Worm (Caenorhabditis elegans) whole organism, L3 larva: ENCODE measurements around the gene del-1.

ENCODE experiments used
- R02D3.7 ChIP-seq: fragments of 150-350 bp; optimal IDR thresholded peaks from 2 replicates; lab custom pipeline; 2014; ENCODE audit warnings: missing biosample characterization, missing genetic modification characterization
- ZK546.5 ChIP-seq: sonication (generic microtip); optimal IDR thresholded peaks from 2 replicates; lab custom pipeline; 2017; ENCODE audit warnings: missing biosample characterization, missing genetic modification characterization
- aly-2 ChIP-seq: fragments of 150-350 bp; optimal IDR thresholded peaks from 2 replicates; lab custom pipeline; 2014; ENCODE audit warnings: missing biosample characterization, missing genetic modification characterization
- ama-1 ChIP-seq: fragments of 150-350 bp; optimal IDR thresholded peaks from 2 replicates; lab custom pipeline; 2018
- ceh-16 ChIP-seq: sonication (generic microtip); optimal IDR thresholded peaks from 2 replicates; lab custom pipeline; 2017; ENCODE audit warnings: missing biosample characterization, missing genetic modification characterization
- ceh-28 ChIP-seq: fragments of 150-350 bp; optimal IDR thresholded peaks from 2 replicates; lab custom pipeline; 2014; ENCODE audit warnings: missing biosample characterization, missing genetic modification reagents, missing genetic modification characterization
- ceh-82 ChIP-seq: fragments of 150-350 bp; optimal IDR thresholded peaks from 2 replicates; lab custom pipeline; 2014; ENCODE audit warnings: missing biosample characterization, missing genetic modification characterization
- ceh-9 ChIP-seq: sonication (generic microtip); optimal IDR thresholded peaks from 2 replicates; lab custom pipeline; 2018; ENCODE audit warnings: missing biosample characterization, missing genetic modification characterization
- daf-12 ChIP-seq: fragments of 150-350 bp; optimal IDR thresholded peaks from 2 replicates; lab custom pipeline; 2014; ENCODE audit warnings: missing biosample characterization, missing genetic modification reagents, missing genetic modification characterization
- egl-27 ChIP-seq: sonication (generic microtip); optimal IDR thresholded peaks from 4 replicates; lab custom pipeline; 2017; ENCODE audit warnings: missing biosample characterization, missing genetic modification reagents, missing genetic modification characterization
- elt-1 ChIP-seq: fragments of 150-350 bp; optimal IDR thresholded peaks from 2 replicates; lab custom pipeline; 2014; ENCODE audit warnings: missing biosample characterization, missing genetic modification characterization
- elt-2 ChIP-seq: sonication (generic microtip); optimal IDR thresholded peaks from 2 replicates; lab custom pipeline; 2016; ENCODE audit warnings: missing genetic modification reagents, mild to moderate bottlenecking, missing genetic modification characterization, missing compliant biosample characterization
- elt-3 ChIP-seq, 3 experiments: fragments of 150-350 bp in 1 of 3; sonication (generic microtip) in 2 of 3; optimal IDR thresholded peaks; 2 replicates in 2 of 3; 4 replicates in 1 of 3; lab custom pipeline; 2014 to 2017; ENCODE audit warnings: missing biosample characterization in 3 of 3, missing genetic modification characterization in 3 of 3
- eor-1 ChIP-seq, 2 experiments: fragments of 150-350 bp; optimal IDR thresholded peaks; 2 replicates each; lab custom pipeline; 2014 to 2018; ENCODE audit warnings: missing biosample characterization in 2 of 2, missing genetic modification characterization in 2 of 2
- fkh-2 ChIP-seq: fragments of 150-350 bp; optimal IDR thresholded peaks from 2 replicates; lab custom pipeline; 2014; ENCODE audit warnings: missing biosample characterization, missing genetic modification reagents, missing genetic modification characterization
- fos-1 ChIP-seq: fragments of 150-350 bp; optimal IDR thresholded peaks from 2 replicates; lab custom pipeline; 2014; ENCODE audit warnings: missing biosample characterization, missing genetic modification characterization
- hmg-11 ChIP-seq: sonication (generic microtip); optimal IDR thresholded peaks from 2 replicates; lab custom pipeline; 2016; ENCODE audit warnings: missing genetic modification characterization, missing compliant biosample characterization
- lin-39 ChIP-seq: fragments of 150-350 bp; optimal IDR thresholded peaks from 2 replicates; lab custom pipeline; 2018; ENCODE audit warnings: missing biosample characterization, missing genetic modification reagents, missing genetic modification characterization
- lsy-12 ChIP-seq: sonication (generic microtip); optimal IDR thresholded peaks from 2 replicates; lab custom pipeline; 2016; ENCODE audit warnings: mild to moderate bottlenecking, missing genetic modification characterization, missing compliant biosample characterization
- mdl-1 ChIP-seq: fragments of 150-350 bp; optimal IDR thresholded peaks from 2 replicates; lab custom pipeline; 2014; ENCODE audit warnings: missing biosample characterization, missing genetic modification characterization
- mml-1 ChIP-seq: fragments of 150-350 bp; sonication (generic microtip); optimal IDR thresholded peaks from 3 replicates; lab custom pipeline; 2014; ENCODE audit warnings: missing biosample characterization, missing genetic modification characterization
- nfya-1 ChIP-seq: sonication (generic microtip); optimal IDR thresholded peaks from 2 replicates; lab custom pipeline; 2017; ENCODE audit warnings: missing genetic modification characterization, mild to moderate bottlenecking, missing compliant biosample characterization, antibody characterized with exemption, moderate library complexity; ENCODE audit not compliant: insufficient read depth
- nhr-11 ChIP-seq: fragments of 150-350 bp; optimal IDR thresholded peaks from 2 replicates; lab custom pipeline; 2014; ENCODE audit warnings: missing biosample characterization, missing genetic modification characterization
- nhr-12 ChIP-seq: fragments of 150-350 bp; optimal IDR thresholded peaks from 2 replicates; lab custom pipeline; 2014; ENCODE audit warnings: missing biosample characterization, missing genetic modification characterization
- nhr-23 ChIP-seq: fragments of 150-350 bp; optimal IDR thresholded peaks from 2 replicates; lab custom pipeline; 2014; ENCODE audit warnings: missing biosample characterization, missing genetic modification reagents, missing genetic modification characterization
- nhr-237 ChIP-seq: fragments of 150-350 bp; optimal IDR thresholded peaks from 2 replicates; lab custom pipeline; 2014; ENCODE audit warnings: missing biosample characterization, missing genetic modification characterization
- nhr-25 ChIP-seq: sonication (generic microtip); optimal IDR thresholded peaks from 2 replicates; lab custom pipeline; 2017; ENCODE audit warnings: missing biosample characterization, missing genetic modification characterization
- nhr-28 ChIP-seq: fragments of 150-350 bp; optimal IDR thresholded peaks from 2 replicates; lab custom pipeline; 2014; ENCODE audit warnings: missing biosample characterization, missing genetic modification characterization
- nhr-43 ChIP-seq: sonication (generic microtip); optimal IDR thresholded peaks from 2 replicates; lab custom pipeline; 2016; ENCODE audit warnings: mild to moderate bottlenecking, missing genetic modification characterization, missing compliant biosample characterization; ENCODE audit not compliant: poor library complexity, severe bottlenecking
- nhr-67 ChIP-seq: fragments of 150-350 bp; optimal IDR thresholded peaks from 2 replicates; lab custom pipeline; 2014; ENCODE audit warnings: missing biosample characterization, missing genetic modification characterization
- nhr-76 ChIP-seq: fragments of 150-350 bp; sonication (generic microtip); optimal IDR thresholded peaks from 5 replicates; lab custom pipeline; 2014; ENCODE audit warnings: missing biosample characterization, missing genetic modification characterization
- nhr-77 ChIP-seq: fragments of 150-350 bp; optimal IDR thresholded peaks from 2 replicates; lab custom pipeline; 2014; ENCODE audit warnings: missing biosample characterization, missing genetic modification characterization
- pha-4 ChIP-seq: fragments of 150-350 bp; optimal IDR thresholded peaks from 2 replicates; lab custom pipeline; 2014; ENCODE audit warnings: missing biosample characterization, missing genetic modification reagents, missing genetic modification characterization
- pqm-1 ChIP-seq: fragments of 150-350 bp; optimal IDR thresholded peaks from 2 replicates; lab custom pipeline; 2017; ENCODE audit warnings: missing biosample characterization, missing genetic modification characterization, inconsistent platforms
- sea-2 ChIP-seq: fragments of 150-350 bp; sonication (generic microtip); optimal IDR thresholded peaks from 4 replicates; lab custom pipeline; 2014; ENCODE audit warnings: missing biosample characterization, missing genetic modification reagents, missing genetic modification characterization
- skn-1 ChIP-seq: fragments of 150-350 bp; optimal IDR thresholded peaks from 2 replicates; lab custom pipeline; 2014; ENCODE audit warnings: missing biosample characterization, missing genetic modification characterization
- tbx-2 ChIP-seq: sonication (generic microtip); optimal IDR thresholded peaks from 2 replicates; lab custom pipeline; 2016; ENCODE audit warnings: mild to moderate bottlenecking, missing genetic modification characterization, missing compliant biosample characterization
- unc-39 ChIP-seq: sonication (generic microtip); optimal IDR thresholded peaks from 4 replicates; lab custom pipeline; 2017; ENCODE audit warnings: missing biosample characterization, missing genetic modification characterization
- unc-62 ChIP-seq: fragments of 150-350 bp; sonication (generic microtip); optimal IDR thresholded peaks from 4 replicates; lab custom pipeline; 2014; ENCODE audit warnings: missing biosample characterization, missing genetic modification reagents, missing genetic modification characterization
- zag-1 ChIP-seq: fragments of 150-350 bp; optimal IDR thresholded peaks from 2 replicates; lab custom pipeline; 2014; ENCODE audit warnings: missing biosample characterization, missing genetic modification characterization
- ztf-11 ChIP-seq: fragments of 150-350 bp; optimal IDR thresholded peaks from 2 replicates; lab custom pipeline; 2014; ENCODE audit warnings: missing biosample characterization, missing genetic modification characterization
- ztf-4 ChIP-seq: fragments of 150-350 bp; optimal IDR thresholded peaks from 2 replicates; lab custom pipeline; 2014; ENCODE audit warnings: missing biosample characterization, missing genetic modification characterization

Gene del-1

ce11 chrX:14289993-14290392 lies 22.1 kb downstream of the del-1 start:
- TF ChIP-seq lin-39 (no peak), pha-4 (tag; lab: Kevin White, UChicago) (no peak), lsy-12 (tag; lab: Kevin White, UChicago) (no peak), daf-12 (tag; lab: Kevin White, UChicago) (no peak), nhr-76 (no peak), unc-62 (GFP tag; lab: Kevin White, UChicago) (no peak), elt-3 (tag; optimal IDR thresholded peaks at IDR 0.05; lab: Kevin White, UChicago) (no peak), skn-1 (tag; lab: Kevin White, UChicago) (no peak), nhr-43 (tag; lab: Kevin White, UChicago) (no peak), nhr-23 (tag; lab: Kevin White, UChicago) (no peak), ceh-16 (no peak), ceh-9 (tag; lab: Kevin White, UChicago) (no peak), nhr-237 (no peak), tbx-2 (tag; lab: Kevin White, UChicago) (no peak), zag-1 (no peak), eor-1 (tag; optimal IDR thresholded peaks at IDR 0.05; lab: Kevin White, UChicago) (no peak)

DNA sequence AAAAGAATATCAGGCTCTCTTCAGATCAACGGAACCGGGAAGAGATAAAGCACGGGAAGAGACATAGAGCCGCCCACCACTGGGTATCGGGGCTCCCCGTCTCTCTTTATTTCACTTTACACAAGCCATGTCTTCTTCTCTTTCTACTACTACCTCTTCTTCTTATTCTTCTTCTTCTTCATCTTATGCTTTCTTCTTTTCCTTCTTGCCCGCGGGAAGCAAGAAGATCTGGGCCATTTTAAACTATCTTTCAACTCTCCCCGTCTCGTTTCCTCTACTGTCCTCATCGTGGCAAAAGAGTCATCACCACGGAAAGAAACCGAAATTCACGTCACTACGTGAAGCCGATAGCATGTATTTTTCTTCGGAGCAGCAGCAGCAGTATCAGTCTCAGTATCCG lies 24.8 kb downstream of the del-1 start:
- TF ChIP-seq ceh-82 (no peak), ceh-28 (tag; lab: Kevin White, UChicago) (no peak), lin-39 (no peak), lsy-12 (tag; lab: Kevin White, UChicago) (no peak), unc-39 (tag; lab: Kevin White, UChicago) (no peak), ceh-16 (no peak), nhr-77 (tag; lab: Kevin White, UChicago) (no peak), eor-1 (tag; optimal IDR thresholded peaks at IDR 0.05; lab: Kevin White, UChicago) (no peak), pha-4 (tag; lab: Kevin White, UChicago) (no peak), daf-12 (tag; lab: Kevin White, UChicago) (no peak), nhr-12 (tag; lab: Kevin White, UChicago) (no peak), mdl-1 (tag; lab: Kevin White, UChicago) (no peak), nhr-25 (tag; lab: Kevin White, UChicago) (no peak), ztf-11 (tag; lab: Kevin White, UChicago) (no peak), fos-1 (no peak), sea-2 (GFP tag; lab: Kevin White, UChicago) (no peak), nhr-43 (tag; lab: Kevin White, UChicago) (no peak)

DNA sequence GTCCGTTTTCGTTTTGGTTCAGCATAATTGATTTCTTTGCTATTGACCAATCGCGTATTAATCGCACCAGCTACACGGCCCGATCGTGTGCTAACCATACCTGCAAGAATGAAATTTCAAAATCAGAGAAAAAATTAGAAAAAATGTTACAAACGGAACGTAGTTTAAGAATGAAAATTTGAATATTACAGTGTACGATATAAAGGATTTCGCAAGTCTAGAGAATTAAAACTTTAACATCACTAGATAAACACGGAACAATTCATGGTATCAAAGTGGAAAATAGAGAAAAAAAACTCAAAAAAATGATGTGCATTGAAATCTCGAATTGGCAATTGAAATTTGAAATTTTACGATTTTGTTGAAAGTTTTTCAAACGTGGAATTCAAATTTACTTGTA lies 28.7 kb downstream of the del-1 start, which contains the start of gene madd-3:
Gene madd-3, minus strand, starts transcription at position 101 of the 400 bp plus-strand sequence.
- no peak for TF ChIP-seq elt-2 (tag; lab: Kevin White, UChicago)
- TF ChIP-seq ceh-28 (tag; lab: Kevin White, UChicago), result no peak
- no peak for TF ChIP-seq nhr-43 (tag; lab: Kevin White, UChicago)
- no peak for TF ChIP-seq elt-3 (tag; optimal IDR thresholded peaks at IDR 0.05; lab: Kevin White, UChicago)
- no peak for TF ChIP-seq fkh-2 (tag; lab: Kevin White, UChicago)
- no peak for TF ChIP-seq nhr-23 (tag; lab: Kevin White, UChicago)
- no peak for TF ChIP-seq tbx-2 (tag; lab: Kevin White, UChicago)
- no peak for TF ChIP-seq ztf-4
- TF ChIP-seq ceh-16, result no peak
- no peak for TF ChIP-seq nhr-67 (tag; lab: Kevin White, UChicago)
- TF ChIP-seq egl-27, result no peak
- TF ChIP-seq ama-1 (lab: Kevin White, UChicago), result no peak
- TF ChIP-seq mml-1 (tag; lab: Kevin White, UChicago), result no peak
- no peak for TF ChIP-seq daf-12 (tag; lab: Kevin White, UChicago)
- no peak for TF ChIP-seq sea-2 (GFP tag; lab: Kevin White, UChicago)
- TF ChIP-seq nhr-11, result no peak
- TF ChIP-seq nhr-25 (tag; lab: Kevin White, UChicago), result no peak
- TF ChIP-seq nhr-12 (tag; lab: Kevin White, UChicago), result no peak

ce11 chrX:14297209-14297608 lies 29.3 kb downstream of the del-1 start:
- TF ChIP-seq ceh-82 (no peak), nhr-77 (tag; lab: Kevin White, UChicago) (no peak), ZK546.5 (no peak), pqm-1 (tag; lab: Kevin White, UChicago) (peak; percentile 10), lin-39 (peak; percentile 96), sea-2 (GFP tag; lab: Kevin White, UChicago) (no peak), fkh-2 (tag; lab: Kevin White, UChicago) (no peak), ceh-16 (no peak), nhr-76 (no peak), aly-2 (tag; lab: Kevin White, UChicago) (no peak), R02D3.7 (tag; lab: Kevin White, UChicago) (no peak), nhr-25 (tag; lab: Kevin White, UChicago) (peak; percentile 68), ztf-4 (no peak), unc-62 (GFP tag; lab: Kevin White, UChicago) (no peak), elt-1 (tag; lab: Kevin White, UChicago) (peak; percentile 16), nhr-23 (tag; lab: Kevin White, UChicago) (peak; percentile 29), nhr-43 (tag; lab: Kevin White, UChicago) (no peak), elt-3 (tag; optimal IDR thresholded peaks at IDR 0.05; lab: Kevin White, UChicago) (peak in 1 of 3 experiments; percentile 12), eor-1 (tag; optimal IDR thresholded peaks at IDR 0.05; lab: Kevin White, UChicago) (no peak), ceh-9 (tag; lab: Kevin White, UChicago) (no peak), skn-1 (tag; lab: Kevin White, UChicago) (peak; percentile 69), elt-2 (tag; lab: Kevin White, UChicago) (peak; percentile 30), nhr-67 (tag; lab: Kevin White, UChicago) (no peak), unc-39 (tag; lab: Kevin White, UChicago) (no peak), hmg-11 (tag; lab: Kevin White, UChicago) (peak; percentile 87), nfya-1 (tag; lab: Kevin White, UChicago) (peak; percentile 93), ztf-11 (tag; lab: Kevin White, UChicago) (no peak), fos-1 (no peak), nhr-237 (no peak), pha-4 (tag; lab: Kevin White, UChicago) (peak; percentile 80), nhr-28 (no peak)
